Worm (Caenorhabditis elegans) whole organism, L3 larva: ENCODE measurements around the gene dyf-6.

ENCODE experiments used
- R02D3.7 ChIP-seq: fragments of 150-350 bp; optimal IDR thresholded peaks from 2 replicates; lab custom pipeline; 2014; ENCODE audit warnings: missing biosample characterization, missing genetic modification characterization
- ZK546.5 ChIP-seq: sonication (generic microtip); optimal IDR thresholded peaks from 2 replicates; lab custom pipeline; 2017; ENCODE audit warnings: missing biosample characterization, missing genetic modification characterization
- aly-2 ChIP-seq: fragments of 150-350 bp; optimal IDR thresholded peaks from 2 replicates; lab custom pipeline; 2014; ENCODE audit warnings: missing biosample characterization, missing genetic modification characterization
- ama-1 ChIP-seq: fragments of 150-350 bp; optimal IDR thresholded peaks from 2 replicates; lab custom pipeline; 2018
- ceh-16 ChIP-seq: sonication (generic microtip); optimal IDR thresholded peaks from 2 replicates; lab custom pipeline; 2017; ENCODE audit warnings: missing biosample characterization, missing genetic modification characterization
- ceh-28 ChIP-seq: fragments of 150-350 bp; optimal IDR thresholded peaks from 2 replicates; lab custom pipeline; 2014; ENCODE audit warnings: missing biosample characterization, missing genetic modification reagents, missing genetic modification characterization
- ceh-82 ChIP-seq: fragments of 150-350 bp; optimal IDR thresholded peaks from 2 replicates; lab custom pipeline; 2014; ENCODE audit warnings: missing biosample characterization, missing genetic modification characterization
- ceh-9 ChIP-seq: sonication (generic microtip); optimal IDR thresholded peaks from 2 replicates; lab custom pipeline; 2018; ENCODE audit warnings: missing biosample characterization, missing genetic modification characterization
- daf-12 ChIP-seq: fragments of 150-350 bp; optimal IDR thresholded peaks from 2 replicates; lab custom pipeline; 2014; ENCODE audit warnings: missing biosample characterization, missing genetic modification reagents, missing genetic modification characterization
- egl-27 ChIP-seq: sonication (generic microtip); optimal IDR thresholded peaks from 4 replicates; lab custom pipeline; 2017; ENCODE audit warnings: missing biosample characterization, missing genetic modification reagents, missing genetic modification characterization
- egl-5 ChIP-seq: fragments of 150-350 bp; optimal IDR thresholded peaks from 2 replicates; lab custom pipeline; 2017; ENCODE audit warnings: missing biosample characterization, missing genetic modification reagents, missing genetic modification characterization, inconsistent platforms
- elt-1 ChIP-seq: fragments of 150-350 bp; optimal IDR thresholded peaks from 2 replicates; lab custom pipeline; 2014; ENCODE audit warnings: missing biosample characterization, missing genetic modification characterization
- elt-2 ChIP-seq: sonication (generic microtip); optimal IDR thresholded peaks from 2 replicates; lab custom pipeline; 2016; ENCODE audit warnings: missing genetic modification reagents, mild to moderate bottlenecking, missing genetic modification characterization, missing compliant biosample characterization
- elt-3 ChIP-seq, 3 experiments: fragments of 150-350 bp in 1 of 3; sonication (generic microtip) in 2 of 3; optimal IDR thresholded peaks; 2 replicates in 2 of 3; 4 replicates in 1 of 3; lab custom pipeline; 2014 to 2017; ENCODE audit warnings: missing biosample characterization in 3 of 3, missing genetic modification characterization in 3 of 3
- eor-1 ChIP-seq, 2 experiments: fragments of 150-350 bp; optimal IDR thresholded peaks; 2 replicates each; lab custom pipeline; 2014 to 2018; ENCODE audit warnings: missing biosample characterization in 2 of 2, missing genetic modification characterization in 2 of 2
- fkh-10 ChIP-seq: sonication (generic microtip); optimal IDR thresholded peaks from 2 replicates; lab custom pipeline; 2017; ENCODE audit warnings: missing biosample characterization, missing genetic modification reagents, missing genetic modification characterization
- fkh-2 ChIP-seq: fragments of 150-350 bp; optimal IDR thresholded peaks from 2 replicates; lab custom pipeline; 2014; ENCODE audit warnings: missing biosample characterization, missing genetic modification reagents, missing genetic modification characterization
- fos-1 ChIP-seq: fragments of 150-350 bp; optimal IDR thresholded peaks from 2 replicates; lab custom pipeline; 2014; ENCODE audit warnings: missing biosample characterization, missing genetic modification characterization
- hmg-11 ChIP-seq: sonication (generic microtip); optimal IDR thresholded peaks from 2 replicates; lab custom pipeline; 2016; ENCODE audit warnings: missing genetic modification characterization, missing compliant biosample characterization
- jun-1 ChIP-seq: fragments of 150-350 bp; optimal IDR thresholded peaks from 2 replicates; lab custom pipeline; 2014; ENCODE audit warnings: missing biosample characterization, missing genetic modification reagents, missing genetic modification characterization
- lin-15B ChIP-seq: fragments of 150-350 bp; optimal IDR thresholded peaks from 2 replicates; lab custom pipeline; 2014; ENCODE audit warnings: missing biosample characterization, missing genetic modification characterization
- lin-39 ChIP-seq: fragments of 150-350 bp; optimal IDR thresholded peaks from 2 replicates; lab custom pipeline; 2018; ENCODE audit warnings: missing biosample characterization, missing genetic modification reagents, missing genetic modification characterization
- lsy-12 ChIP-seq: sonication (generic microtip); optimal IDR thresholded peaks from 2 replicates; lab custom pipeline; 2016; ENCODE audit warnings: mild to moderate bottlenecking, missing genetic modification characterization, missing compliant biosample characterization
- mdl-1 ChIP-seq: fragments of 150-350 bp; optimal IDR thresholded peaks from 2 replicates; lab custom pipeline; 2014; ENCODE audit warnings: missing biosample characterization, missing genetic modification characterization
- mml-1 ChIP-seq: fragments of 150-350 bp; sonication (generic microtip); optimal IDR thresholded peaks from 3 replicates; lab custom pipeline; 2014; ENCODE audit warnings: missing biosample characterization, missing genetic modification characterization
- nfya-1 ChIP-seq: sonication (generic microtip); optimal IDR thresholded peaks from 2 replicates; lab custom pipeline; 2017; ENCODE audit warnings: missing genetic modification characterization, mild to moderate bottlenecking, missing compliant biosample characterization, antibody characterized with exemption, moderate library complexity; ENCODE audit not compliant: insufficient read depth
- nhr-11 ChIP-seq: fragments of 150-350 bp; optimal IDR thresholded peaks from 2 replicates; lab custom pipeline; 2014; ENCODE audit warnings: missing biosample characterization, missing genetic modification characterization
- nhr-12 ChIP-seq: fragments of 150-350 bp; optimal IDR thresholded peaks from 2 replicates; lab custom pipeline; 2014; ENCODE audit warnings: missing biosample characterization, missing genetic modification characterization
- nhr-23 ChIP-seq: fragments of 150-350 bp; optimal IDR thresholded peaks from 2 replicates; lab custom pipeline; 2014; ENCODE audit warnings: missing biosample characterization, missing genetic modification reagents, missing genetic modification characterization
- nhr-237 ChIP-seq: fragments of 150-350 bp; optimal IDR thresholded peaks from 2 replicates; lab custom pipeline; 2014; ENCODE audit warnings: missing biosample characterization, missing genetic modification characterization
- nhr-25 ChIP-seq: sonication (generic microtip); optimal IDR thresholded peaks from 2 replicates; lab custom pipeline; 2017; ENCODE audit warnings: missing biosample characterization, missing genetic modification characterization
- nhr-28 ChIP-seq: fragments of 150-350 bp; optimal IDR thresholded peaks from 2 replicates; lab custom pipeline; 2014; ENCODE audit warnings: missing biosample characterization, missing genetic modification characterization
- nhr-43 ChIP-seq: sonication (generic microtip); optimal IDR thresholded peaks from 2 replicates; lab custom pipeline; 2016; ENCODE audit warnings: mild to moderate bottlenecking, missing genetic modification characterization, missing compliant biosample characterization; ENCODE audit not compliant: poor library complexity, severe bottlenecking
- nhr-67 ChIP-seq: fragments of 150-350 bp; optimal IDR thresholded peaks from 2 replicates; lab custom pipeline; 2014; ENCODE audit warnings: missing biosample characterization, missing genetic modification characterization
- nhr-76 ChIP-seq: fragments of 150-350 bp; sonication (generic microtip); optimal IDR thresholded peaks from 5 replicates; lab custom pipeline; 2014; ENCODE audit warnings: missing biosample characterization, missing genetic modification characterization
- nhr-77 ChIP-seq: fragments of 150-350 bp; optimal IDR thresholded peaks from 2 replicates; lab custom pipeline; 2014; ENCODE audit warnings: missing biosample characterization, missing genetic modification characterization
- pha-4 ChIP-seq: fragments of 150-350 bp; optimal IDR thresholded peaks from 2 replicates; lab custom pipeline; 2014; ENCODE audit warnings: missing biosample characterization, missing genetic modification reagents, missing genetic modification characterization
- pqm-1 ChIP-seq: fragments of 150-350 bp; optimal IDR thresholded peaks from 2 replicates; lab custom pipeline; 2017; ENCODE audit warnings: missing biosample characterization, missing genetic modification characterization, inconsistent platforms
- sea-2 ChIP-seq: fragments of 150-350 bp; sonication (generic microtip); optimal IDR thresholded peaks from 4 replicates; lab custom pipeline; 2014; ENCODE audit warnings: missing biosample characterization, missing genetic modification reagents, missing genetic modification characterization
- skn-1 ChIP-seq: fragments of 150-350 bp; optimal IDR thresholded peaks from 2 replicates; lab custom pipeline; 2014; ENCODE audit warnings: missing biosample characterization, missing genetic modification characterization
- snpc-4 ChIP-seq: fragments of 150-350 bp; optimal IDR thresholded peaks from 2 replicates; lab custom pipeline; 2014; ENCODE audit warnings: missing biosample characterization, missing genetic modification characterization
- tbx-2 ChIP-seq: sonication (generic microtip); optimal IDR thresholded peaks from 2 replicates; lab custom pipeline; 2016; ENCODE audit warnings: mild to moderate bottlenecking, missing genetic modification characterization, missing compliant biosample characterization
- unc-39 ChIP-seq: sonication (generic microtip); optimal IDR thresholded peaks from 4 replicates; lab custom pipeline; 2017; ENCODE audit warnings: missing biosample characterization, missing genetic modification characterization
- unc-62 ChIP-seq: fragments of 150-350 bp; sonication (generic microtip); optimal IDR thresholded peaks from 4 replicates; lab custom pipeline; 2014; ENCODE audit warnings: missing biosample characterization, missing genetic modification reagents, missing genetic modification characterization
- zag-1 ChIP-seq: fragments of 150-350 bp; optimal IDR thresholded peaks from 2 replicates; lab custom pipeline; 2014; ENCODE audit warnings: missing biosample characterization, missing genetic modification characterization
- ztf-11 ChIP-seq: fragments of 150-350 bp; optimal IDR thresholded peaks from 2 replicates; lab custom pipeline; 2014; ENCODE audit warnings: missing biosample characterization, missing genetic modification characterization
- ztf-4 ChIP-seq: fragments of 150-350 bp; optimal IDR thresholded peaks from 2 replicates; lab custom pipeline; 2014; ENCODE audit warnings: missing biosample characterization, missing genetic modification characterization

Gene dyf-6

DNA sequence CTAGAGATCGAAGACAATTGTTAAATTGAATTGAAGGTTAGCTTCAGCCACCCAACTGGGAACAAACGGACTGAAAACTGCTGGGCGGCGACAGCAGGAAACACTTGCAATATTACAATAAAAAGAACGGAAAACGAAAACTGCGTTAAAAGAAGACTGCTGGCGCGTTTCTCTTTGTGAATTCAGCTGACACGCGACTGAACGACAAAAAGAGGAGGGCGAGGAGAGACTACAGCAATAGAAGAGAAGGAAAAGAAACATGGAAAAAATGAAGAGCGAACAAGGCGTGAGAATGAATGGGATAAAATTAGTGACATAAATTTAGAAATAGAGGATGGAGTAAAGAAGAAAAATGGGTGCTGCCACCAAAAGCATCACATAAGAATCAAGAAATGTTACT, 8.6 kb downstream of the dyf-6 start:
- peak; percentile 86 for TF ChIP-seq jun-1
- TF ChIP-seq R02D3.7 (tag; lab: Kevin White, UChicago): peak; percentile 32
- TF ChIP-seq ZK546.5 (tag; lab: Kevin White, UChicago): no peak
- peak; percentile 57 for TF ChIP-seq lin-39 (tag; lab: Kevin White, UChicago)
- TF ChIP-seq sea-2 (GFP tag; lab: Kevin White, UChicago): no peak
- TF ChIP-seq elt-1: peak; percentile 5
- peak; percentile 68 for TF ChIP-seq lin-15B (tag; lab: Kevin White, UChicago)
- TF ChIP-seq daf-12 (tag; lab: Kevin White, UChicago): no peak
- peak; percentile 98 for TF ChIP-seq nhr-23 (tag; lab: Kevin White, UChicago)
- TF ChIP-seq nhr-237: no peak
- peak; percentile 81 for TF ChIP-seq nhr-43 (tag; lab: Kevin White, UChicago)
- no peak for TF ChIP-seq fos-1
- peak; percentile 69 for TF ChIP-seq fkh-10 (GFP tag; lab: Kevin White, UChicago)
- peak; percentile 72 for TF ChIP-seq tbx-2 (tag; lab: Kevin White, UChicago)
- no peak for TF ChIP-seq ceh-16 (tag; lab: Kevin White, UChicago)
- TF ChIP-seq unc-62 (GFP tag; lab: Kevin White, UChicago): no peak
- no peak for TF ChIP-seq ztf-11 (tag; lab: Kevin White, UChicago)
- no peak for TF ChIP-seq nhr-77 (tag; lab: Kevin White, UChicago)
- TF ChIP-seq egl-27: peak; percentile 46
- TF ChIP-seq lsy-12 (tag; lab: Kevin White, UChicago): peak; percentile 83
- TF ChIP-seq eor-1 (tag; optimal IDR thresholded peaks at IDR 0.05; lab: Kevin White, UChicago): no peak
- TF ChIP-seq nhr-25 (tag; lab: Kevin White, UChicago): peak; percentile 97
- peak; percentile 83 for TF ChIP-seq snpc-4 (tag; lab: Kevin White, UChicago)
- no peak for TF ChIP-seq aly-2
- no peak for TF ChIP-seq elt-3 (tag; optimal IDR thresholded peaks at IDR 0.05; lab: Kevin White, UChicago)
- no peak for TF ChIP-seq fkh-2 (tag; lab: Kevin White, UChicago)
- no peak for TF ChIP-seq nhr-12 (tag; lab: Kevin White, UChicago)
- peak; percentile 62 for TF ChIP-seq pqm-1 (tag; lab: Kevin White, UChicago)
- TF ChIP-seq ceh-28 (tag; lab: Kevin White, UChicago): peak; percentile 73
- TF ChIP-seq unc-39: no peak
- TF ChIP-seq nhr-67 (tag; lab: Kevin White, UChicago): no peak
- peak; percentile 1 for TF ChIP-seq ztf-4 (tag; lab: Kevin White, UChicago)
- peak; percentile 39 for TF ChIP-seq ama-1
- peak; percentile 89 for TF ChIP-seq pha-4 (tag; lab: Kevin White, UChicago)
- TF ChIP-seq nhr-28 (tag; lab: Kevin White, UChicago): no peak
- TF ChIP-seq mdl-1: peak; percentile 82
- peak; percentile 53 for TF ChIP-seq ceh-82 (tag; lab: Kevin White, UChicago)
- peak; percentile 88 for TF ChIP-seq egl-5
- TF ChIP-seq hmg-11: peak; percentile 91
- peak; percentile 61 for TF ChIP-seq skn-1 (tag; lab: Kevin White, UChicago)
- TF ChIP-seq nfya-1 (tag; lab: Kevin White, UChicago): peak; percentile 91
- TF ChIP-seq mml-1 (tag; lab: Kevin White, UChicago): no peak
- TF ChIP-seq nhr-76: no peak
- TF ChIP-seq ceh-9: no peak
- no peak for TF ChIP-seq zag-1 (tag; lab: Kevin White, UChicago)
- no peak for TF ChIP-seq nhr-11 (tag; lab: Kevin White, UChicago)
- peak; percentile 65 for TF ChIP-seq elt-2 (tag; lab: Kevin White, UChicago)
